Worm (Caenorhabditis elegans) whole organism, L4 larva: Measurements from ENCODE around the gene jac-1.
A peak's percentile ranks its signal among the peaks of the same experiment; 100 is the strongest.

Experiments used
- F37D6.2 ChIP-seq: sonication (generic microtip); optimal IDR thresholded peaks from 2 replicates; lab custom pipeline; 2016; ENCODE audit warnings: mild to moderate bottlenecking, missing genetic modification characterization, missing compliant biosample characterization
- ZK337.2 ChIP-seq: fragments of 200-800 bp; sonication (Bioruptor generic); IDR thresholded peaks from 2 replicates; pipeline ENCODE4 v1.3.6; 2022; ENCODE audit warnings: missing genetic modification reagents, missing genetic modification characterization, missing compliant biosample characterization
- aha-1 ChIP-seq: fragments of 150-350 bp; peaks from one replicate; lab custom pipeline; 2014; ENCODE audit warnings: missing biosample characterization, missing genetic modification characterization
- aly-2 ChIP-seq: sonication (generic microtip); optimal IDR thresholded peaks from 2 replicates; lab custom pipeline; 2018; ENCODE audit warnings: missing biosample characterization, missing genetic modification characterization
- arid-1 ChIP-seq: fragments of 200-800 bp; sonication (Bioruptor generic); conservative IDR thresholded peaks from 2 replicates; pipeline ENCODE4 v1.3.6; 2022; ENCODE audit warnings: missing genetic modification reagents, missing genetic modification characterization, missing compliant biosample characterization
- ceh-20 ChIP-seq: fragments of 200-800 bp; sonication (Bioruptor generic); IDR thresholded peaks from 2 replicates; pipeline ENCODE4 v1.3.6; 2022; ENCODE audit warnings: missing genetic modification reagents, missing genetic modification characterization, missing compliant biosample characterization
- ceh-28 ChIP-seq: fragments of 150-350 bp; optimal IDR thresholded peaks from 2 replicates; lab custom pipeline; 2014; ENCODE audit warnings: missing biosample characterization, missing genetic modification reagents, missing genetic modification characterization
- ceh-32 ChIP-seq: sonication (generic microtip); optimal IDR thresholded peaks from 2 replicates; lab custom pipeline; 2016; ENCODE audit warnings: mild to moderate bottlenecking, missing genetic modification characterization, missing compliant biosample characterization; ENCODE audit not compliant: poor library complexity
- ctbp-1 ChIP-seq: fragments of 200-800 bp; sonication (Bioruptor generic); IDR thresholded peaks from 2 replicates; pipeline ENCODE4 v1.3.6; 2022; ENCODE audit warnings: missing genetic modification reagents, missing genetic modification characterization, missing compliant biosample characterization
- dmd-8 ChIP-seq: fragments of 200-800 bp; sonication (Bioruptor generic); IDR thresholded peaks from 2 replicates; pipeline ENCODE4 v1.3.6; 2022; ENCODE audit warnings: missing genetic modification characterization, missing compliant biosample characterization
- dpl-1 ChIP-seq: fragments of 150-350 bp; optimal IDR thresholded peaks from 2 replicates; lab custom pipeline; 2014; ENCODE audit warnings: missing biosample characterization, missing genetic modification reagents, missing genetic modification characterization
- egl-27 ChIP-seq: sonication (generic microtip); optimal IDR thresholded peaks from 3 replicates; lab custom pipeline; 2017; ENCODE audit warnings: missing biosample characterization, missing genetic modification reagents, missing genetic modification characterization
- hif-1 ChIP-seq, 2 experiments: sonication (generic microtip); optimal IDR thresholded peaks; 2 replicates each; lab custom pipeline; 2016 to 2017; ENCODE audit warnings: missing compliant biosample characterization in 2 of 2, missing genetic modification characterization in 2 of 2, missing genetic modification reagents in 2 of 2, missing genotype in 2 of 2, mild to moderate bottlenecking in 1 of 2
- lim-7 ChIP-seq: fragments of 200-800 bp; sonication (Bioruptor generic); IDR thresholded peaks from 2 replicates; pipeline ENCODE4 v1.3.6; 2022; ENCODE audit warnings: missing genetic modification characterization, missing compliant biosample characterization
- lin-29 ChIP-seq: fragments of 200-800 bp; sonication (Bioruptor generic); IDR thresholded peaks from 2 replicates; pipeline ENCODE4 v1.3.6; 2022; ENCODE audit warnings: missing genetic modification reagents, missing genetic modification characterization, missing compliant biosample characterization
- lin-39 ChIP-seq: fragments of 150-350 bp; optimal IDR thresholded peaks from 2 replicates; lab custom pipeline; 2014; ENCODE audit warnings: missing biosample characterization, missing genetic modification reagents, missing genetic modification characterization
- nhr-111 ChIP-seq: fragments of 200-800 bp; sonication (Bioruptor generic); optimal IDR thresholded peaks from 2 replicates; lab custom pipeline; 2018; ENCODE audit warnings: mild to moderate bottlenecking, missing genetic modification characterization, missing compliant biosample characterization
- nhr-48 ChIP-seq: sonication (generic microtip); optimal IDR thresholded peaks from 2 replicates; lab custom pipeline; 2016; ENCODE audit warnings: mild to moderate bottlenecking, missing genetic modification characterization, missing compliant biosample characterization
- pha-4 ChIP-seq, 2 experiments: fragments of 150-350 bp in 1 of 2; fragments of 200-800 bp in 1 of 2; sonication (Bioruptor generic) in 1 of 2; IDR thresholded peaks in 1 of 2; optimal IDR thresholded peaks in 1 of 2; 2 replicates each; pipeline versions ENCODE4 v1.3.6 to Lab custom; 2014 to 2022; ENCODE audit warnings: missing genetic modification characterization in 2 of 2, missing genetic modification reagents in 2 of 2, missing biosample characterization in 1 of 2, missing compliant biosample characterization in 1 of 2
- set-16 ChIP-seq: fragments of 200-800 bp; sonication (Bioruptor generic); IDR thresholded peaks from 2 replicates; pipeline ENCODE4 v1.3.6; 2022; ENCODE audit warnings: missing genetic modification reagents, missing genetic modification characterization, missing compliant biosample characterization
- snpc-1.2 ChIP-seq: fragments of 200-800 bp; sonication (Bioruptor generic); IDR thresholded peaks from 2 replicates; pipeline ENCODE4 v1.3.6; 2022; ENCODE audit warnings: missing genetic modification reagents, missing genetic modification characterization, missing compliant biosample characterization
- snpc-4 ChIP-seq: fragments of 150-350 bp; optimal IDR thresholded peaks from 2 replicates; lab custom pipeline; 2014; ENCODE audit warnings: missing biosample characterization, missing genetic modification characterization
- tra-1 ChIP-seq: fragments of 200-800 bp; sonication (Bioruptor generic); IDR thresholded peaks from 2 replicates; pipeline ENCODE4 v1.3.6; 2022; ENCODE audit warnings: missing genetic modification reagents, missing genetic modification characterization, missing compliant biosample characterization
- unc-39 ChIP-seq: sonication (generic microtip); optimal IDR thresholded peaks from 2 replicates; lab custom pipeline; 2017; ENCODE audit warnings: missing biosample characterization, missing genetic modification characterization
- unc-62 ChIP-seq, 3 experiments: fragments of 150-350 bp in 1 of 3; sonication (generic microtip); optimal IDR thresholded peaks in 2 of 3; peaks in 1 of 3; 1 replicate in 1 of 3; 2 replicates in 2 of 3; lab custom pipeline; 2014 to 2017; ENCODE audit warnings: missing biosample characterization in 3 of 3, missing genetic modification characterization in 3 of 3, missing genetic modification reagents in 3 of 3, missing genotype in 1 of 3
- zfp-2 ChIP-seq: sonication (generic microtip); optimal IDR thresholded peaks from 2 replicates; lab custom pipeline; 2016; ENCODE audit warnings: mild to moderate bottlenecking, missing genetic modification characterization, missing compliant biosample characterization
- zip-11 ChIP-seq: fragments of 200-800 bp; sonication (Bioruptor generic); IDR thresholded peaks from 2 replicates; pipeline ENCODE4 v1.3.6; 2022; ENCODE audit warnings: missing genetic modification characterization, missing compliant biosample characterization
- ztf-11 ChIP-seq: fragments of 150-350 bp; optimal IDR thresholded peaks from 2 replicates; lab custom pipeline; 2014; ENCODE audit warnings: missing biosample characterization, missing genetic modification characterization

The jac-1 gene

ce11 chrIV:16038000-16038399 lies 11.4 kb upstream of the jac-1 start:
- TF ChIP-seq snpc-1.2 (GFP tag; lab: Robert Waterston, UW) = peak; percentile 65; the same call in 1 of the 2 replicates
- no peak for TF ChIP-seq aly-2

DNA sequence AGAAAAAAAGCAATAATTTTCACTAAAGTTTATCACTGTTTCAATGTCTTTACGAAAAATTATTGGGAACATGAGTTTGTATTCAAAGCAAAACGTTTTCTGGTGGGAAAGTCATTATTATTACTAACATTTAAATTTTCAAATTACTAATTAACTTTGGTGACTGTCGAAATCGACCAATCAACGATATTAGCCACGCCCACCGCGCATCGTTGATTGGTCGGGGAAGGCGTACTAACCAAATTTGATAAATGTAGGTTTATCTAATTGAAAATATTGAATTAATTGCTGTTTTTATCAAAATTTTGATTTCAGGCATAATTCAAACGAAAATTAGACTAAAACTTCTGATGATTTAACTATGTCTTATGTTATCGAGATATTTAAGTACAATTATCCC lies 10.0 kb upstream of the jac-1 start:
- TF ChIP-seq ceh-28 (tag; lab: Kevin White, UChicago) (no peak), aha-1 (tag; lab: Kevin White, UChicago) (no peak), lin-39 (no peak), ztf-11 (tag; lab: Kevin White, UChicago) (no peak), hif-1 (tag; optimal IDR thresholded peaks at IDR 0.05; lab: Kevin White, UChicago) (no peak), nhr-111 (no peak), zfp-2 (tag; lab: Kevin White, UChicago) (no peak), zip-11 (GFP tag; lab: Robert Waterston, UW) (no peak), arid-1 (GFP tag; lab: Robert Waterston, UW) (no peak), lin-29 (no peak), ZK337.2 (GFP tag; lab: Robert Waterston, UW) (no peak), lim-7 (GFP tag; lab: Robert Waterston, UW) (no peak), ctbp-1 (GFP tag; lab: Robert Waterston, UW) (no peak), dpl-1 (no peak), pha-4 (GFP tag; IDR thresholded peaks at IDR 0.05; lab: Robert Waterston, UW) (no peak), pha-4 (tag; optimal IDR thresholded peaks at IDR 0.05; lab: Kevin White, UChicago) (no peak), ceh-20 (no peak), tra-1 (no peak), ceh-32 (tag; lab: Kevin White, UChicago) (no peak), dmd-8 (no peak)
- TF ChIP-seq, all 104 proteins: peak for 0

DNA sequence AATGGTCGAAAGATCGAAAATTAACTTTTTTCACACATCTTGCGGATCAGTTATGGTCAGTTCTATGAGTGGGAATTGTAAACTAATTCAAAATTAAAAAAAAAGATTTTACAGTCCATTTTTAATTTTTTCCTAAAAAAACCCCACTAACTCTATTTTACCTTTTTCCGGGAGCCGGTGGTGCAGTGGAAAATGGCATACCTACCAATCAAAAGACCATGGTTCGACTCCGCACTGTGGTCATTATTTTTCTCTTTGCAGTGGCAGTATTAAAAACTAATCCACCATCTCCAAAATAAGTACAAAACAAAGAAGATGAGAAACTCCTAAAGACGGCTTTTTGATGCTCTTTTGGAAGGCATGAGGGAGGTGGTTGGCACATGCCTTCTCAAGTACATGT lies 9.4 kb upstream of the jac-1 start:
- TF ChIP-seq snpc-1.2 (GFP tag; lab: Robert Waterston, UW) (peak; percentile 93), F37D6.2 (no peak)

DNA sequence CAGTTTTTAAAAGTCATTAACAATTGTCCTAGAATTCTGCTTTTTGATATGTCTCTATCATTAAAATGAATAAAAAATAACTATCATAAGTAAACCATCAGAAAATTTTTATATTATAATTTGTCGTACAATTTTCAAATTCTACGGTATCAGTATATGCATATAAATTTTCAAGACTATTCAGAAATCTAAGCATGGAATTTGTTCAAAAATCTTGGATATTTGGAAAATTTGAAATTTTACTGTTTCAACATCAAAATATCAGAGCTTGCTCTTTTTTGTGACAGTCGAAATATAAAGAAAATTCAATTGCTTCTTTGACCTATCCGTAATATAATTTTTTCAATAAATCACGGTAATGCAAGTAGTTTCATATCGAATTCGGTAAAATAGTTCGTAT lies 8.5 kb upstream of the jac-1 start:
- no peak for TF ChIP-seq aly-2
- TF ChIP-seq ceh-28 (tag; lab: Kevin White, UChicago) = no peak
- TF ChIP-seq snpc-1.2 (GFP tag; lab: Robert Waterston, UW) = peak; percentile 85
- no peak for TF ChIP-seq set-16 (GFP tag; lab: Robert Waterston, UW)
- no peak for TF ChIP-seq unc-39

- peak; percentile 53 for TF ChIP-seq aha-1 (tag; lab: Kevin White, UChicago)
- no peak for TF ChIP-seq nhr-48 (tag; lab: Kevin White, UChicago)
These were observed 7.7 kb upstream of the jac-1 start for ce11 chrIV:16034346-16034745.

DNA sequence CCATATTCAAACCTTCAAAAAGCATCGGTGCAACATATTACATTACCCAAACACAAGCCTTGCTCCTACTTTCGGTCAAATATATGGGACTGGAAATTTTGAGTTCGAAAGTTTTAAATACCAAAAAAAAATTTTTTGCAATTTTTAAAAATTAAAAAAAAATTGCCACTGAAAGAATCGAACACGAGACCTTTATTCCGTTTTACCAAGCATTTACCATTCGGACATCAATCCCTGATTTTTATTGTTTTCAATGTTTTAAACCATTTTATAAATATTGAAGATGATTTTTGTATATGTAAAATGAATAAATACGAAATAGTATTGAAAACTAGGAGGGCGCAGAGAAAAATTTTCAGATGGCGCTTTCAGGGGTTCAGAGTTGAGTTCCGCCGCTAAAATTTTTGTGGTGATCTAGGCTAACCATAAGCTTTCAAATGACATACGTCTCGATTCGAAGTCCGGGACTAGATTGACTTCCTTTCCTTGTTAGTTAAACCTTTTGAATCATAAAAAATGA lies 4.3 kb upstream of the jac-1 start:
- TF ChIP-seq snpc-1.2 (GFP tag; lab: Robert Waterston, UW) = peak; percentile 95
- TF ChIP-seq, all 104 proteins: peak for 1; not testable (repeated sequence) for 103

DNA sequence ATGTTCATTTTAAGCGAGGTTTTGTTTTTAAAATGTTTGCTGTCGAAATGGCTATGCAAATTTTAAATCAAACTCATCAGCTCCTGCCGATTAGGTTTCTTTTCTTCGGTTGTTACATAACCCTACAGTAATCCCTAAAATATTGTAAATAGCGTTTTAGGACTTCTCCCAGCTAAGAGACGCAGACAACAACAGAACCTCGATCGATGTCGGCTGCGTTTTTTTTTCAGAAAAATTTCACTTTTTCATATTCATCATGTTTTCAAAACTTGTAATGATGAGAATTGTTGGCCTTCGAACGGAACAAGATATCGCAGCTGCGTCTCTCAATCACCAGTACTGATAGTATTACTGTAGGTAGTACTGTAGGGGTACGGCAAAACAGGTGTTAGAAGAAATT lies 1.8 kb upstream of the jac-1 start:
- TF ChIP-seq snpc-4 (peak; percentile 17), egl-27 (tag; lab: Kevin White, UChicago) (no peak), unc-62 (GFP tag; optimal IDR thresholded peaks at IDR 0.05 in 1 of 2; lab: Kevin White, UChicago) (peak in 1 of 2 experiments; percentile 4), unc-62 (tag; optimal IDR thresholded peaks at IDR 0.05; lab: Kevin White, UChicago) (no peak)
